Worm (Caenorhabditis elegans) whole organism, L1 larva: ENCODE measurements around the gene nhr-27.

ENCODE experiments used
- C04F5.9 ChIP-seq: sonication (generic microtip); optimal IDR thresholded peaks from 2 replicates; lab custom pipeline; 2016; ENCODE audit warnings: missing genetic modification characterization, missing compliant biosample characterization
- Y116A8C.19 ChIP-seq: sonication (generic microtip); optimal IDR thresholded peaks from 2 replicates; lab custom pipeline; 2016; ENCODE audit warnings: missing compliant biosample characterization, missing genetic modification characterization, borderline replicate concordance
- ama-1 ChIP-seq: fragments of 150-350 bp; optimal IDR thresholded peaks from 2 replicates; lab custom pipeline; 2014
- ceh-63 ChIP-seq: fragments of 200-800 bp; sonication (Bioruptor generic); optimal IDR thresholded peaks from 2 replicates; lab custom pipeline; 2018; ENCODE audit warnings: mild to moderate bottlenecking, missing genetic modification characterization, missing compliant biosample characterization
- ceh-8 ChIP-seq: fragments of 200-800 bp; sonication (Bioruptor generic); optimal IDR thresholded peaks from 2 replicates; lab custom pipeline; 2018; ENCODE audit warnings: mild to moderate bottlenecking, missing genetic modification characterization, moderate library complexity, missing compliant biosample characterization
- ceh-82 ChIP-seq, 3 experiments: fragments of 150-350 bp in 1 of 3; sonication (generic microtip) in 2 of 3; optimal IDR thresholded peaks; 2 replicates each; lab custom pipeline; 2014 to 2017; ENCODE audit warnings: missing biosample characterization in 3 of 3, missing genetic modification characterization in 3 of 3
- ceh-88 ChIP-seq: fragments of 200-800 bp; sonication (Bioruptor generic); IDR thresholded peaks from 2 replicates; pipeline ENCODE4 v1.3.6; 2022; ENCODE audit warnings: missing genetic modification characterization, missing compliant biosample characterization
- ceh-90 ChIP-seq: sonication (generic microtip); optimal IDR thresholded peaks from 2 replicates; lab custom pipeline; 2016; ENCODE audit warnings: missing genetic modification characterization, missing compliant biosample characterization
- ces-1 ChIP-seq: fragments of 150-350 bp; optimal IDR thresholded peaks from 2 replicates; lab custom pipeline; 2014; ENCODE audit warnings: missing biosample characterization, missing genetic modification reagents, missing genetic modification characterization
- dsc-1 ChIP-seq: sonication (generic microtip); optimal IDR thresholded peaks from 2 replicates; lab custom pipeline; 2016; ENCODE audit warnings: mild to moderate bottlenecking, missing genetic modification characterization, missing compliant biosample characterization
- efl-1 ChIP-seq, 4 experiments: fragments of 150-350 bp; optimal IDR thresholded peaks in 3 of 4; peaks in 1 of 4; 1 replicate in 1 of 4; 2 replicates in 3 of 4; lab custom pipeline; 2014; ENCODE audit warnings: missing biosample characterization in 2 of 4, missing genetic modification characterization in 2 of 4, missing genetic modification reagents in 2 of 4
- egl-13 ChIP-seq: sonication (generic microtip); optimal IDR thresholded peaks from 2 replicates; lab custom pipeline; 2016; ENCODE audit warnings: missing genotype, missing genetic modification reagents, missing genetic modification characterization, missing compliant biosample characterization
- elt-3 ChIP-seq, 6 experiments: fragments of 150-350 bp in 1 of 6; sonication (generic microtip); optimal IDR thresholded peaks; 2 replicates each; lab custom pipeline; 2017 to 2018; ENCODE audit warnings: missing biosample characterization in 6 of 6, missing genetic modification characterization in 6 of 6, inconsistent platforms in 1 of 6
- ets-5 ChIP-seq: fragments of 200-800 bp; sonication (Bioruptor generic); IDR thresholded peaks from 2 replicates; pipeline ENCODE4 v1.3.6; 2022; ENCODE audit warnings: missing genetic modification characterization, missing compliant biosample characterization
- fkh-10 ChIP-seq: sonication (generic microtip); optimal IDR thresholded peaks from 2 replicates; lab custom pipeline; 2017; ENCODE audit warnings: missing biosample characterization, missing genetic modification reagents, missing genetic modification characterization
- fkh-4 ChIP-seq: sonication (generic microtip); optimal IDR thresholded peaks from 2 replicates; lab custom pipeline; 2016; ENCODE audit warnings: missing compliant biosample characterization, missing genetic modification characterization, borderline replicate concordance
- fos-1 ChIP-seq: fragments of 150-350 bp; optimal IDR thresholded peaks from 2 replicates; lab custom pipeline; 2014; ENCODE audit warnings: missing biosample characterization, missing genetic modification characterization
- grh-1 ChIP-seq: fragments of 200-800 bp; sonication (Bioruptor generic); IDR thresholded peaks from 2 replicates; pipeline ENCODE4 v1.3.6; 2022; ENCODE audit warnings: missing genetic modification reagents, missing genetic modification characterization, missing compliant biosample characterization
- hlh-4 ChIP-seq: sonication (generic microtip); optimal IDR thresholded peaks from 2 replicates; lab custom pipeline; 2016; ENCODE audit warnings: mild to moderate bottlenecking, missing genetic modification characterization, missing compliant biosample characterization
- irx-1 ChIP-seq: sonication (generic microtip); optimal IDR thresholded peaks from 2 replicates; lab custom pipeline; 2016; ENCODE audit warnings: missing genetic modification characterization, missing compliant biosample characterization
- isw-1 ChIP-seq: fragments of 200-800 bp; sonication (Bioruptor generic); IDR thresholded peaks from 2 replicates; pipeline ENCODE4 v1.3.6; 2022; ENCODE audit warnings: missing genetic modification characterization, missing compliant biosample characterization
- lin-13 ChIP-seq: fragments of 150-350 bp; optimal IDR thresholded peaks from 2 replicates; lab custom pipeline; 2014; ENCODE audit warnings: missing biosample characterization, missing genetic modification reagents, missing genetic modification characterization
- lin-15B ChIP-seq: fragments of 150-350 bp; sonication (generic microtip); optimal IDR thresholded peaks from 3 replicates; lab custom pipeline; 2014; ENCODE audit warnings: missing biosample characterization, missing genetic modification characterization
- lin-39 ChIP-seq: fragments of 150-350 bp; optimal IDR thresholded peaks from 2 replicates; lab custom pipeline; 2014; ENCODE audit warnings: missing biosample characterization, missing genetic modification reagents, missing genetic modification characterization
- lir-3 ChIP-seq: sonication (generic microtip); optimal IDR thresholded peaks from 2 replicates; lab custom pipeline; 2016; ENCODE audit warnings: mild to moderate bottlenecking, missing genetic modification characterization, moderate library complexity, missing compliant biosample characterization; ENCODE audit not compliant: poor library complexity
- lsy-2 ChIP-seq, 2 experiments: fragments of 150-350 bp; optimal IDR thresholded peaks; 2 replicates each; lab custom pipeline; 2014; ENCODE audit warnings: missing biosample characterization in 2 of 2, missing genetic modification characterization in 2 of 2
- mab-9 ChIP-seq: fragments of 200-800 bp; sonication (Bioruptor generic); IDR thresholded peaks from 2 replicates; pipeline ENCODE4 v1.3.6; 2022; ENCODE audit warnings: missing genetic modification reagents, missing genetic modification characterization, missing compliant biosample characterization
- mef-2 ChIP-seq: fragments of 150-350 bp; optimal IDR thresholded peaks from 2 replicates; lab custom pipeline; 2014; ENCODE audit warnings: missing biosample characterization, missing genetic modification characterization
- nhr-11 ChIP-seq: fragments of 150-350 bp; optimal IDR thresholded peaks from 2 replicates; lab custom pipeline; 2014; ENCODE audit warnings: missing biosample characterization, missing genetic modification characterization
- nhr-19 ChIP-seq: fragments of 200-800 bp; sonication (Bioruptor generic); conservative IDR thresholded peaks from 2 replicates; pipeline ENCODE4 v1.3.6; 2022; ENCODE audit warnings: missing genetic modification characterization, missing compliant biosample characterization
- nhr-20 ChIP-seq: sonication (generic microtip); optimal IDR thresholded peaks from 2 replicates; lab custom pipeline; 2016; ENCODE audit warnings: mild to moderate bottlenecking, missing genetic modification characterization, missing compliant biosample characterization
- nhr-237 ChIP-seq: fragments of 150-350 bp; optimal IDR thresholded peaks from 2 replicates; lab custom pipeline; 2014; ENCODE audit warnings: missing biosample characterization, missing genetic modification characterization
- nhr-77 ChIP-seq: fragments of 150-350 bp; optimal IDR thresholded peaks from 2 replicates; lab custom pipeline; 2014; ENCODE audit warnings: missing biosample characterization, missing genetic modification characterization
- nhr-84 ChIP-seq: sonication (generic microtip); optimal IDR thresholded peaks from 2 replicates; lab custom pipeline; 2017; ENCODE audit warnings: missing biosample characterization, missing genetic modification characterization
- nhr-90 ChIP-seq: sonication (generic microtip); optimal IDR thresholded peaks from 2 replicates; lab custom pipeline; 2016; ENCODE audit warnings: mild to moderate bottlenecking, missing genetic modification characterization, missing compliant biosample characterization; ENCODE audit not compliant: poor library complexity
- sptf-1 ChIP-seq: fragments of 150-350 bp; optimal IDR thresholded peaks from 2 replicates; lab custom pipeline; 2014; ENCODE audit warnings: missing biosample characterization, missing genetic modification characterization
- sup-37 ChIP-seq: fragments of 200-800 bp; sonication (Bioruptor generic); optimal IDR thresholded peaks from 2 replicates; lab custom pipeline; 2018; ENCODE audit warnings: mild to moderate bottlenecking, missing genetic modification characterization, missing compliant biosample characterization
- swsn-7 ChIP-seq: sonication (generic microtip); optimal IDR thresholded peaks from 2 replicates; lab custom pipeline; 2016; ENCODE audit warnings: missing genetic modification characterization, missing compliant biosample characterization
- tbx-2 ChIP-seq: sonication (generic microtip); optimal IDR thresholded peaks from 2 replicates; lab custom pipeline; 2016; ENCODE audit warnings: missing genetic modification characterization, missing compliant biosample characterization
- unc-30 ChIP-seq: sonication (generic microtip); optimal IDR thresholded peaks from 2 replicates; lab custom pipeline; 2017; ENCODE audit warnings: missing biosample characterization, missing genetic modification characterization
- unc-62 ChIP-seq: fragments of 150-350 bp; optimal IDR thresholded peaks from 2 replicates; lab custom pipeline; 2014; ENCODE audit warnings: missing biosample characterization, missing genetic modification reagents, missing genetic modification characterization
- unc-86 ChIP-seq: sonication (generic microtip); optimal IDR thresholded peaks from 2 replicates; lab custom pipeline; 2016; ENCODE audit warnings: missing genetic modification characterization, missing compliant biosample characterization
- unc-98 ChIP-seq: fragments of 200-800 bp; sonication (Bioruptor generic); IDR thresholded peaks from 2 replicates; pipeline ENCODE4 v1.3.6; 2022; ENCODE audit warnings: missing genetic modification characterization, missing compliant biosample characterization
- zip-4 ChIP-seq: fragments of 200-800 bp; sonication (Bioruptor generic); optimal IDR thresholded peaks from 2 replicates; lab custom pipeline; 2018; ENCODE audit warnings: mild to moderate bottlenecking, missing genetic modification characterization, moderate library complexity, missing compliant biosample characterization
- ztf-11 ChIP-seq, 2 experiments: sonication (generic microtip); optimal IDR thresholded peaks; 2 replicates each; lab custom pipeline; 2016 to 2017; ENCODE audit warnings: missing genetic modification characterization in 2 of 2, missing biosample characterization in 1 of 2, missing compliant biosample characterization in 1 of 2
- ztf-4 ChIP-seq: fragments of 150-350 bp; optimal IDR thresholded peaks from 2 replicates; lab custom pipeline; 2014; ENCODE audit warnings: missing biosample characterization, missing genetic modification characterization

Gene nhr-27

DNA sequence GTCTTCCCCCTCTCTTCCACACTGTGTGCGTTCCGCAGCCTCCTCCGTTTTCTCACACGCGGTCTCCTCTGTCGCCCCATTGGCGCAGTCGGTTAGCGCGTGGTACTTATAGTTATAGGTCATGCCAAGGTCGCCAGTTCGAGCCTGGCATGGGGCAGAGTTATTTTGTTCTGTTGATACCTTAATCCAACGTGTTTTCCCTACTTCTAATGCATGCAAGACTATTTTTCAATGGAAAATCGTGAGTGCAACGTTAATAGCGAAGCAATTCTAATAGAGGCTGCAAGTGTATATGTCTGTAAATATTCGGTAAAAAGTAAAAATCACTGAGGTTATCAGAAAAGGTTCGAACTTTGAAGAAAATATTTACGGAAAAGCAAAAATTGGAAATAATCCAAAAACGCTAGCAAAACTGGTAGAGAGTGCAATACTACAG is 147.0 kb downstream of the nhr-27 start (continued):
- TF ChIP-seq Y116A8C.19 (tag; lab: Kevin White, UChicago) (no peak), swsn-7 (tag; lab: Kevin White, UChicago) (peak; percentile 56), nhr-20 (tag; lab: Kevin White, UChicago) (peak; percentile 75), fkh-10 (GFP tag; lab: Kevin White, UChicago) (no peak), unc-98 (GFP tag; lab: Robert Waterston, UW) (no peak), nhr-237 (no peak), lin-15B (tag; lab: Kevin White, UChicago) (no peak), unc-86 (no peak), zip-4 (GFP tag; lab: Kevin White, UChicago) (no peak), nhr-11 (tag; lab: Kevin White, UChicago) (no peak), dsc-1 (tag; lab: Kevin White, UChicago) (peak; percentile 47), egl-13 (tag; lab: Kevin White, UChicago) (peak; percentile 9), C04F5.9 (no peak), ceh-82 (tag; optimal IDR thresholded peaks at IDR 0.05; lab: Kevin White, UChicago) (peak in 1 of 3 experiments; percentile 61), unc-30 (tag; lab: Kevin White, UChicago) (no peak), sptf-1 (tag; lab: Kevin White, UChicago) (no peak), lsy-2 (tag; optimal IDR thresholded peaks at IDR 0.05; lab: Kevin White, UChicago) (peak in 1 of 2 experiments; percentile 49), ceh-8 (GFP tag; lab: Kevin White, UChicago) (no peak), ceh-63 (GFP tag; lab: Kevin White, UChicago) (no peak), nhr-19 (GFP tag; lab: Robert Waterston, UW) (peak; percentile 50), ztf-11 (tag; optimal IDR thresholded peaks at IDR 0.05; lab: Kevin White, UChicago) (peak in 1 of 2 experiments; percentile 21), lin-39 (no peak), grh-1 (GFP tag; lab: Robert Waterston, UW) (no peak), efl-1 (optimal IDR thresholded peaks at IDR 0.05; lab: Kevin White, UChicago) (peak in 1 of 2 experiments; percentile 16), efl-1 (GFP tag; optimal IDR thresholded peaks at IDR 0.05 in 1 of 2; lab: Kevin White, UChicago) (peak in 1 of 2 experiments; percentile 80), ces-1 (GFP tag; lab: Kevin White, UChicago) (no peak), mab-9 (GFP tag; lab: Robert Waterston, UW) (no peak), nhr-90 (tag; lab: Kevin White, UChicago) (peak; percentile 77), ztf-4 (tag; lab: Kevin White, UChicago) (peak; percentile 7), unc-62 (GFP tag; lab: Kevin White, UChicago) (no peak), tbx-2 (tag; lab: Kevin White, UChicago) (peak; percentile 26), ceh-88 (no peak), lin-13 (GFP tag; lab: Kevin White, UChicago) (peak; percentile 52), hlh-4 (no peak), nhr-84 (tag; lab: Kevin White, UChicago) (no peak), elt-3 (tag; optimal IDR thresholded peaks at IDR 0.05; lab: Kevin White, UChicago) (no peak), ama-1 (lab: Kevin White, UChicago) (no peak), ets-5 (GFP tag; lab: Robert Waterston, UW) (no peak), sup-37 (no peak)
- TF ChIP-seq, all 84 proteins: peak for 30

DNA sequence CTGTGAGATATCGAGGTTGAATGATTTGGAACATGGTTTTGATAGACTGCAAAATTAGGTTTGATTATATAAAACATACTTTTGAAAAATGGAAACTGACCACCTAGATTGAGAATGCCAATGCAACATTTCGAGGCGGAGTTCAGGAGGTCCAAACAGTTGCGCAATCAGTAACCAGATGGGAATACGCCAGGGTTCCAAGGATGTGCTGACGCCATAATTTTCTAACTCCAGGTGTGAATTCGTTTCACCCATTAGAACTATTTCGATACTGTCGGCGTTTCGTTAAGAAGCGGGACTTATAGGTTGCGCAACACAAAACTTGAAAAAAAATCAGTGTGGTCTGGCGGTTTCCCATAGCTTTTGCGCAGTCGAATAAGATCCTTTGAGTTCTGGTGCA is 148.3 kb downstream of the nhr-27 start, which contains the start of gene C02B4.3:
Gene C02B4.3 (minus strand): TSS at position 34 of the 400 bp plus-strand sequence.
- no peak for TF ChIP-seq ceh-90
- TF ChIP-seq unc-62 (GFP tag; lab: Kevin White, UChicago) = no peak
- TF ChIP-seq isw-1 (GFP tag; lab: Robert Waterston, UW) = no peak
- no peak for TF ChIP-seq nhr-237
- TF ChIP-seq egl-13 (tag; lab: Kevin White, UChicago) = no peak
- no peak for TF ChIP-seq mef-2
- TF ChIP-seq ama-1 (lab: Kevin White, UChicago) = no peak
- no peak for TF ChIP-seq swsn-7 (tag; lab: Kevin White, UChicago)
- no peak for TF ChIP-seq lir-3 (tag; lab: Kevin White, UChicago)
- TF ChIP-seq grh-1 (GFP tag; lab: Robert Waterston, UW) = no peak
- no peak for TF ChIP-seq irx-1 (tag; lab: Kevin White, UChicago)
- no peak for TF ChIP-seq fkh-4
- TF ChIP-seq unc-98 (GFP tag; lab: Robert Waterston, UW) = no peak
- TF ChIP-seq elt-3 (tag; optimal IDR thresholded peaks at IDR 0.05; lab: Kevin White, UChicago) = no peak
- no peak for TF ChIP-seq nhr-77 (tag; lab: Kevin White, UChicago)
- TF ChIP-seq efl-1 (optimal IDR thresholded peaks at IDR 0.05; lab: Kevin White, UChicago) = no peak
- no peak for TF ChIP-seq efl-1 (GFP tag; optimal IDR thresholded peaks at IDR 0.05 in 1 of 2; lab: Kevin White, UChicago)
- TF ChIP-seq fos-1 (tag; lab: Kevin White, UChicago) = no peak
- TF ChIP-seq ceh-8 (GFP tag; lab: Kevin White, UChicago) = no peak
